Fruit fly (Drosophila melanogaster) whole organism, embryonic: ENCODE data around the gene CG31910.
A peak's percentile ranks its signal among the peaks of the same experiment; 100 is the strongest.

Experiments
- Atf-2 ChIP-seq: fragments of 200-800 bp; sonication (Bioruptor generic); optimal IDR thresholded peaks from 2 replicates; lab custom pipeline; 2016; ENCODE audit warnings: missing biosample characterization, missing genetic modification characterization
- C15 ChIP-seq: fragments of 200-800 bp; sonication (Bioruptor generic); IDR thresholded peaks from 3 replicates; pipeline ENCODE4 v1.3.6; 2022; ENCODE audit warnings: missing biosample characterization, missing genetic modification characterization
- CG10274 ChIP-seq: fragments of 200-800 bp; sonication (Bioruptor generic); optimal IDR thresholded peaks from 3 replicates; lab custom pipeline; 2017; ENCODE audit warnings: missing biosample characterization, mild to moderate bottlenecking, missing genetic modification characterization
- CG11560 ChIP-seq: fragments of 200-800 bp; sonication (Bioruptor generic); IDR thresholded peaks from 3 replicates; pipeline ENCODE4 v1.3.6; 2022; ENCODE audit warnings: missing biosample characterization, missing genetic modification characterization
- CG11695 ChIP-seq: fragments of 200-800 bp; sonication (Bioruptor generic); IDR thresholded peaks from 3 replicates; pipeline ENCODE4 v1.3.6; 2022; ENCODE audit warnings: missing biosample characterization, missing genetic modification characterization
- CG11696 ChIP-seq: fragments of 200-800 bp; sonication (Bioruptor generic); IDR thresholded peaks from 2 replicates; pipeline ENCODE4 v1.3.6; 2022; ENCODE audit warnings: missing biosample characterization, missing genetic modification characterization
- CG12155 ChIP-seq: fragments of 200-800 bp; sonication (Bioruptor generic); optimal IDR thresholded peaks from 3 replicates; lab custom pipeline; 2016; ENCODE audit warnings: missing biosample characterization, missing genetic modification characterization
- CG12659 ChIP-seq: fragments of 200-800 bp; sonication (Bioruptor generic); optimal IDR thresholded peaks from 3 replicates; lab custom pipeline; 2017; ENCODE audit warnings: mild to moderate bottlenecking, missing biosample characterization, missing genetic modification reagents, missing genetic modification characterization
- CG14667 ChIP-seq: fragments of 200-800 bp; sonication (Bioruptor generic); IDR thresholded peaks from 2 replicates; pipeline ENCODE4 v1.3.6; 2022; ENCODE audit warnings: missing biosample characterization, missing genetic modification characterization
- CG17328 ChIP-seq: fragments of 200-800 bp; sonication (Bioruptor generic); IDR thresholded peaks from 2 replicates; pipeline ENCODE4 v1.3.6; 2022; ENCODE audit warnings: missing biosample characterization, missing genetic modification characterization
- CG17361 ChIP-seq: fragments of 200-800 bp; sonication (Bioruptor generic); IDR thresholded peaks from 3 replicates; pipeline ENCODE4 v1.3.6; 2022; ENCODE audit warnings: missing biosample characterization, missing genetic modification characterization
- CG31388 ChIP-seq: fragments of 200-800 bp; sonication (Bioruptor generic); optimal IDR thresholded peaks from 2 replicates; lab custom pipeline; 2016; ENCODE audit warnings: missing biosample characterization, missing genetic modification characterization
- CG34224 ChIP-seq: fragments of 200-800 bp; sonication (Bioruptor generic); IDR thresholded peaks from 3 replicates; pipeline ENCODE4 v1.3.6; 2022; ENCODE audit warnings: missing biosample characterization, missing genetic modification characterization; ENCODE audit not compliant: partially characterized antibody
- CG34422 ChIP-seq: fragments of 200-800 bp; sonication (Bioruptor generic); IDR thresholded peaks from 3 replicates; pipeline ENCODE4 v1.3.6; 2022; ENCODE audit warnings: missing biosample characterization, missing genetic modification characterization
- CG3847 ChIP-seq: fragments of 200-800 bp; sonication (Bioruptor generic); IDR thresholded peaks from 2 replicates; pipeline ENCODE4 v1.3.6; 2022; ENCODE audit warnings: missing biosample characterization, missing genetic modification characterization
- CG4282 ChIP-seq: fragments of 200-800 bp; sonication (Bioruptor generic); optimal IDR thresholded peaks from 2 replicates; lab custom pipeline; 2016; ENCODE audit warnings: missing biosample characterization, missing genetic modification characterization
- CG4328 ChIP-seq: fragments of 200-800 bp; sonication (Bioruptor generic); optimal IDR thresholded peaks from 3 replicates; lab custom pipeline; 2017; ENCODE audit warnings: missing biosample characterization, missing genetic modification reagents, missing genetic modification characterization
- CG4820 ChIP-seq: fragments of 200-800 bp; sonication (Bioruptor generic); optimal IDR thresholded peaks from 3 replicates; lab custom pipeline; 2016; ENCODE audit warnings: missing biosample characterization, missing genetic modification characterization
- CG5953 ChIP-seq: fragments of 200-800 bp; sonication (Bioruptor generic); IDR thresholded peaks from 2 replicates; pipeline ENCODE4 v1.3.6; 2022; ENCODE audit warnings: missing biosample characterization, missing genetic modification characterization
- CG6654 ChIP-seq: fragments of 200-800 bp; sonication (Bioruptor generic); optimal IDR thresholded peaks from 2 replicates; lab custom pipeline; 2017; ENCODE audit warnings: missing biosample characterization, mild to moderate bottlenecking, missing genetic modification characterization
- CG7271 ChIP-seq: fragments of 200-800 bp; sonication (Bioruptor generic); optimal IDR thresholded peaks from 2 replicates; lab custom pipeline; 2018; ENCODE audit warnings: missing biosample characterization, mild to moderate bottlenecking, missing genetic modification characterization, moderate library complexity
- CG7928 ChIP-seq: fragments of 200-800 bp; sonication (Bioruptor generic); optimal IDR thresholded peaks from 2 replicates; lab custom pipeline; 2017; ENCODE audit warnings: missing biosample characterization, mild to moderate bottlenecking, missing genetic modification characterization
- CG7963 ChIP-seq: fragments of 200-800 bp; sonication (Bioruptor generic); IDR thresholded peaks from 3 replicates; pipeline ENCODE4 v1.3.6; 2022; ENCODE audit warnings: missing biosample characterization, missing genetic modification characterization; ENCODE audit not compliant: partially characterized antibody
- CG8089 ChIP-seq: fragments of 200-800 bp; sonication (Bioruptor generic); optimal IDR thresholded peaks from 3 replicates; lab custom pipeline; 2016; ENCODE audit warnings: missing biosample characterization, missing genetic modification characterization
- D19A ChIP-seq: fragments of 200-800 bp; optimal IDR thresholded peaks from 3 replicates; lab custom pipeline; 2019; ENCODE audit warnings: missing biosample characterization, mild to moderate bottlenecking, missing genetic modification characterization, moderate library complexity
- Dip2 ChIP-seq: fragments of 200-800 bp; sonication (Bioruptor generic); IDR thresholded peaks from 2 replicates; pipeline ENCODE4 v1.3.6; 2022; ENCODE audit warnings: missing biosample characterization, missing genetic modification characterization
- Doc2 ChIP-seq: fragments of 200-800 bp; sonication (Bioruptor generic); IDR thresholded peaks from 2 replicates; pipeline ENCODE4 v1.3.6; 2022; ENCODE audit warnings: missing biosample characterization, missing genetic modification characterization
- HHEX ChIP-seq: fragments of 200-800 bp; sonication (Bioruptor generic); optimal IDR thresholded peaks from 3 replicates; lab custom pipeline; 2017; ENCODE audit warnings: missing biosample characterization, mild to moderate bottlenecking, missing genetic modification characterization, missing genetic modification reagents
- Lhr ChIP-seq: fragments of 200-800 bp; sonication (Bioruptor generic); optimal IDR thresholded peaks from 3 replicates; lab custom pipeline; 2017; ENCODE audit warnings: mild to moderate bottlenecking, missing biosample characterization, missing genetic modification reagents, missing genetic modification characterization
- MESR4 ChIP-seq: fragments of 200-800 bp; sonication (Bioruptor generic); optimal IDR thresholded peaks from 2 replicates; lab custom pipeline; 2018; ENCODE audit warnings: missing biosample characterization, mild to moderate bottlenecking, missing genetic modification characterization, moderate library complexity
- Mad ChIP-seq: fragments of 200-800 bp; sonication (Bioruptor generic); optimal IDR thresholded peaks from 2 replicates; lab custom pipeline; 2016; ENCODE audit warnings: missing biosample characterization, missing genetic modification characterization
- Max ChIP-seq: fragments of 200-800 bp; sonication (Bioruptor generic); optimal IDR thresholded peaks from 2 replicates; lab custom pipeline; 2016; ENCODE audit warnings: missing biosample characterization, mild to moderate bottlenecking, missing genetic modification characterization
- Med ChIP-seq: fragments of 200-800 bp; sonication (Bioruptor generic); peaks from one replicate; lab custom pipeline; 2016; ENCODE audit warnings: missing biosample characterization, missing genetic modification characterization, mild to moderate bottlenecking, inconsistent platforms, moderate library complexity
- Opbp ChIP-seq: fragments of 200-800 bp; sonication (Bioruptor generic); IDR thresholded peaks from 3 replicates; pipeline ENCODE4 v1.3.6; 2022; ENCODE audit warnings: missing biosample characterization, missing genetic modification characterization; ENCODE audit not compliant: partially characterized antibody
- Rx ChIP-seq: fragments of 200-800 bp; sonication (Bioruptor generic); IDR thresholded peaks from 2 replicates; pipeline ENCODE4 v1.3.6; 2022; ENCODE audit warnings: missing biosample characterization, missing genetic modification characterization
- Side ChIP-seq: fragments of 200-800 bp; sonication (Bioruptor generic); optimal IDR thresholded peaks from 2 replicates; lab custom pipeline; 2016; ENCODE audit warnings: missing biosample characterization, missing genetic modification characterization
- Ssrp ChIP-seq: fragments of 200-800 bp; sonication (Bioruptor generic); optimal IDR thresholded peaks from 2 replicates; lab custom pipeline; 2018; ENCODE audit warnings: missing biosample characterization, mild to moderate bottlenecking, missing genetic modification characterization, moderate library complexity
- abd-A ChIP-seq: fragments of 200-800 bp; sonication (Bioruptor generic); optimal IDR thresholded peaks from 3 replicates; lab custom pipeline; 2019; ENCODE audit warnings: missing biosample characterization, mild to moderate bottlenecking, missing genetic modification characterization, moderate library complexity
- ato ChIP-seq: fragments of 200-800 bp; sonication (Bioruptor generic); IDR thresholded peaks from 2 replicates; pipeline ENCODE4 v1.3.6; 2022; ENCODE audit warnings: missing biosample characterization, missing genetic modification characterization; ENCODE audit not compliant: partially characterized antibody
- bigmax ChIP-seq: fragments of 200-800 bp; sonication (Bioruptor generic); optimal IDR thresholded peaks from 2 replicates; lab custom pipeline; 2018; ENCODE audit warnings: missing biosample characterization, mild to moderate bottlenecking, missing genetic modification characterization
- cg ChIP-seq: fragments of 200-800 bp; sonication (Bioruptor generic); optimal IDR thresholded peaks from 3 replicates; lab custom pipeline; 2019; ENCODE audit warnings: missing biosample characterization, mild to moderate bottlenecking, missing genetic modification characterization, moderate library complexity
- chinmo ChIP-seq: fragments of 200-800 bp; sonication (Bioruptor generic); IDR thresholded peaks from 4 replicates; pipeline ENCODE4 v1.3.6; 2022; ENCODE audit warnings: missing biosample characterization, missing genetic modification characterization; ENCODE audit not compliant: partially characterized antibody
- dati ChIP-seq: fragments of 200-800 bp; sonication (Bioruptor generic); IDR thresholded peaks from 2 replicates; pipeline ENCODE4 v1.3.6; 2022; ENCODE audit warnings: missing biosample characterization, missing genetic modification characterization
- ewg ChIP-seq: fragments of 200-800 bp; sonication (Bioruptor generic); optimal IDR thresholded peaks from 3 replicates; lab custom pipeline; 2017; ENCODE audit warnings: mild to moderate bottlenecking, missing biosample characterization, missing genetic modification reagents, missing genetic modification characterization
- fu2 ChIP-seq: fragments of 200-800 bp; sonication (Bioruptor generic); optimal IDR thresholded peaks from 2 replicates; lab custom pipeline; 2016; ENCODE audit warnings: missing biosample characterization, missing genetic modification characterization
- gfzf ChIP-seq: fragments of 200-800 bp; sonication (Bioruptor generic); optimal IDR thresholded peaks from 2 replicates; lab custom pipeline; 2016; ENCODE audit warnings: missing biosample characterization, mild to moderate bottlenecking, missing genetic modification characterization, moderate library complexity
- grau ChIP-seq: fragments of 200-800 bp; optimal IDR thresholded peaks from 3 replicates; lab custom pipeline; 2019; ENCODE audit warnings: missing biosample characterization, mild to moderate bottlenecking, missing genetic modification characterization, moderate library complexity
- pb ChIP-seq: fragments of 200-800 bp; sonication (Bioruptor generic); optimal IDR thresholded peaks from 3 replicates; lab custom pipeline; 2016; ENCODE audit warnings: missing biosample characterization, missing genetic modification characterization
- sim ChIP-seq: fragments of 200-800 bp; sonication (Bioruptor generic); IDR thresholded peaks from 2 replicates; pipeline ENCODE4 v1.3.6; 2022; ENCODE audit warnings: missing biosample characterization, missing genetic modification characterization
- sr ChIP-seq: fragments of 200-800 bp; sonication (Bioruptor generic); IDR thresholded peaks from 3 replicates; pipeline ENCODE4 v1.3.6; 2022; ENCODE audit warnings: missing biosample characterization, missing genetic modification characterization
- vvl ChIP-seq: fragments of 200-800 bp; sonication (Bioruptor generic); IDR thresholded peaks from 2 replicates; pipeline ENCODE4 v1.3.6; 2022; ENCODE audit warnings: missing biosample characterization, missing genetic modification characterization
- wor ChIP-seq: fragments of 200-800 bp; sonication (Bioruptor generic); IDR thresholded peaks from 2 replicates; pipeline ENCODE4 v1.3.6; 2022; ENCODE audit warnings: missing biosample characterization, missing genetic modification characterization

Gene CG31910

dm6 chr2L:6717460-6717859, 28.0 kb downstream of the CG31910 start, which contains the start of gene Aatf (continued):
- TF ChIP-seq CG34422 (GFP tag; lab: Robert Waterston, UW) (peak; percentile 45; the same call in 1 of the 3 replicates), Lhr (GFP tag; lab: Kevin White, UChicago) (peak; percentile 24), Max (GFP tag; lab: Kevin White, UChicago) (peak; percentile 66), abd-A (tag; lab: Kevin White, UChicago) (no peak), CG8089 (GFP tag; lab: Kevin White, UChicago) (no peak), CG17328 (no peak), CG31388 (GFP tag; lab: Kevin White, UChicago) (no peak), chinmo (GFP tag; lab: Robert Waterston, UW) (peak; percentile 80; the same call in 2 of the 4 replicates), Mad (no peak), Ssrp (tag; lab: Kevin White, UChicago) (no peak), Doc2 (no peak), CG10274 (no peak), CG12659 (GFP tag; lab: Kevin White, UChicago) (peak; percentile 45), CG7928 (GFP tag; lab: Kevin White, UChicago) (no peak), CG11696 (GFP tag; lab: Robert Waterston, UW) (no peak), Atf-2 (no peak), CG7963 (peak; percentile 71; the same call in 2 of the 3 replicates), cg (GFP tag; lab: Kevin White, UChicago) (no peak), ato (GFP tag; lab: Robert Waterston, UW) (peak; percentile 64), wor (GFP tag; lab: Robert Waterston, UW) (no peak), sim (no peak), fu2 (GFP tag; lab: Kevin White, UChicago) (no peak), CG17361 (no peak), C15 (GFP tag; lab: Robert Waterston, UW) (no peak), Dip2 (GFP tag; lab: Robert Waterston, UW) (no peak), ewg (GFP tag; lab: Kevin White, UChicago) (no peak), pb (no peak), grau (tag; lab: Kevin White, UChicago) (no peak), D19A (tag; lab: Kevin White, UChicago) (no peak), bigmax (no peak), CG11560 (tag; lab: Robert Waterston, UW) (no peak), CG34224 (GFP tag; lab: Robert Waterston, UW) (peak; percentile 88), CG5953 (GFP tag; lab: Robert Waterston, UW) (no peak), CG4328 (GFP tag; lab: Kevin White, UChicago) (no peak), CG11695 (GFP tag; lab: Robert Waterston, UW) (no peak), CG4820 (GFP tag; lab: Kevin White, UChicago) (no peak), CG4282 (no peak), MESR4 (peak; percentile 92), Med (GFP tag; lab: Kevin White, UChicago) (peak; percentile 81), HHEX (GFP tag; lab: Kevin White, UChicago) (no peak), CG7271 (tag; lab: Kevin White, UChicago) (peak; percentile 7), CG3847 (peak; percentile 36; the same call in 1 of the 2 replicates), Rx (GFP tag; lab: Robert Waterston, UW) (no peak), vvl (GFP tag; lab: Robert Waterston, UW) (no peak), dati (GFP tag; lab: Robert Waterston, UW) (no peak), CG12155 (GFP tag; lab: Kevin White, UChicago) (peak; percentile 3), Opbp (peak; percentile 82; the same call in 2 of the 3 replicates), gfzf (GFP tag; lab: Kevin White, UChicago) (peak; percentile 64), sr (GFP tag; lab: Robert Waterston, UW) (no peak), Side (GFP tag; lab: Kevin White, UChicago) (no peak), CG14667 (GFP tag; lab: Robert Waterston, UW) (no peak), CG6654 (GFP tag; lab: Kevin White, UChicago) (no peak)
